Worm (Caenorhabditis elegans) whole organism, L4/young adult: ENCODE measurements around the gene scp-1.

Experiments used
- W03F9.2 ChIP-seq: fragments of 150-350 bp; optimal IDR thresholded peaks from 2 replicates; lab custom pipeline; 2014; ENCODE audit warnings: missing biosample characterization, missing genetic modification characterization
- dao-5 ChIP-seq: sonication (generic microtip); optimal IDR thresholded peaks from 2 replicates; lab custom pipeline; 2016; ENCODE audit warnings: missing genotype, missing genetic modification characterization, moderate library complexity, missing compliant biosample characterization
- him-1 ChIP-seq: sonication (generic microtip); optimal IDR thresholded peaks from 2 replicates; lab custom pipeline; 2016; ENCODE audit warnings: missing genotype, missing genetic modification reagents, missing genetic modification characterization, missing compliant biosample characterization

- TF ChIP-seq him-1 (tag; lab: Kevin White, UChicago): no peak
- TF ChIP-seq dao-5: no peak
- TF ChIP-seq W03F9.2 (tag; lab: Kevin White, UChicago): no peak
Measured at ce11 chrII:9343955-9344354, 10.1 kb downstream of the scp-1 start.
